Fruit fly (Drosophila melanogaster) Kc167 (cell line): ENCODE data around the gene nan.

Experiments
- Myc ChIP-seq: fragments of >200 bp; optimal IDR thresholded peaks from 2 replicates; lab custom pipeline; 2017; ENCODE audit warnings: missing external identifiers
- Sin3A ChIP-seq: fragments of >200 bp; optimal IDR thresholded peaks from 2 replicates; lab custom pipeline; 2018; ENCODE audit warnings: missing external identifiers
- h ChIP-seq: fragments of >200 bp; optimal IDR thresholded peaks from 3 replicates; lab custom pipeline; 2018; ENCODE audit warnings: missing external identifiers
- insv ChIP-seq: fragments of >200 bp; optimal IDR thresholded peaks from 3 replicates; lab custom pipeline; 2018; ENCODE audit warnings: missing external identifiers
- psq ChIP-seq: fragments of >200 bp; optimal IDR thresholded peaks from 2 replicates; lab custom pipeline; 2017; ENCODE audit warnings: missing external identifiers
- ttk ChIP-seq: sonication (Bioruptor generic); optimal IDR thresholded peaks from 2 replicates; lab custom pipeline; 2017; ENCODE audit warnings: missing external identifiers

nan gene

DNA sequence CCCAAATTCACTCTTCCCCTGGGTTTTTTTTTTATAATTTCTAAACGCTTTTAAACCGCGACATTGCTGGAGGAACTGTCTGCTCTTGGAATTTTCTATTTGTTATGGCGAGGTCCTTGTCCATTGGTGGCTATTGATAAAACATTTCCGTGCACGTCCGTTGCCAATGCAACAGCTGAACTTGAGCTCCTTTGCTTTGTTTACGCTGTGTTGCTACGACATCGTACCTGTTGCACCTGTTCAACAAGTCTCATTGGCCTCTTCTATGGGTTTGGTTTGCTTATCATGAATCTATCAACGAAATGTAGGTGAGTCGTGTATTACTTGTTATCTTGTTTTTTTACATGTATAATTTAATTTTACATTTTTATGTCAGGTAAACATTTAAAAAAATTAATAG lies at the start of gene nan:
Gene nan, minus strand, starts transcription at position 218 of the 400 bp plus-strand sequence.
- TF ChIP-seq Myc (lab: Kevin White, UChicago) = no peak

DNA sequence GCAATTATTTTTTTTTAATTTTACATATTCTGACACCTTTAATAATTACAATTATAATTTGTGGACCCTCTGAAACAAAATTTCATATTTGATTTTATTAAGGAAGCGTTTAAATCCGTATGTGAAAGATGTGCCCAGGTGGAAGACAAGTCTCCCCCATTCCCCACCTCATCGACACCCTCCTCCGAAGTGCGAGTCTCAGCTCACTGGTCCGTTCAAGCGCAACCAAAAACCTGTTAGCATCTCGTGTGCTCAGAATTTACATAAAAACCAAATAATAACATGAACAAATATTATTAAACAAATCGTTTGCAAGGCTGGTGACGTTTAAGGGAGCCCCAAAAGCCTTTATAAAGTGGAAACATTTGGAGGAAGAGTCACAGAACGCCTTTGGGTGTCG lies 46.9 kb upstream of the nan start, which contains the start of gene CG7906:
Gene CG7906, plus strand, starts transcription at position 301 of the 400 bp plus-strand sequence.
- TF ChIP-seq ttk = no peak

DNA sequence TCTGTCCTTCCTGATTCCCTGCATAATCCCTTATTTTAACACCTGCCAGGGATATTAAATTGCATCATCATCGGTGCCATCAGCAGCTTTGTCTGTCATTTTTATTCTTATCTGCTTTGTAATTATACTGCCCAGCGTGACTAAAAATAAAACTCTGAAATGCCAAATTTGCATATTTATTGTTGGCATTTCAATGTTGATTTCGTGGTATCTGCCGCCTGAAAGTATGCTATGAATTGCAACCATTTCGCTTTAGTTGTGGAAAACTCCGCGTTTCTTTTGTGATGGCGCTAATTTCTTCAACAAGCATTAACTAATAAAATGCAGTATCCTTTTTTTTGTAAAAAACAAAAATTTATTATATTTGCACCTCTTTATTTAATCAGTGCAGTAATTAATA lies 46.4 kb upstream of the nan start, which contains the start of gene CG34244:
Gene CG34244, minus strand, starts transcription at position 122 of the 400 bp plus-strand sequence.
- no peak for TF ChIP-seq ttk
- no peak for TF ChIP-seq psq (lab: Kevin White, UChicago)
- TF ChIP-seq Myc (lab: Kevin White, UChicago) = no peak

DNA sequence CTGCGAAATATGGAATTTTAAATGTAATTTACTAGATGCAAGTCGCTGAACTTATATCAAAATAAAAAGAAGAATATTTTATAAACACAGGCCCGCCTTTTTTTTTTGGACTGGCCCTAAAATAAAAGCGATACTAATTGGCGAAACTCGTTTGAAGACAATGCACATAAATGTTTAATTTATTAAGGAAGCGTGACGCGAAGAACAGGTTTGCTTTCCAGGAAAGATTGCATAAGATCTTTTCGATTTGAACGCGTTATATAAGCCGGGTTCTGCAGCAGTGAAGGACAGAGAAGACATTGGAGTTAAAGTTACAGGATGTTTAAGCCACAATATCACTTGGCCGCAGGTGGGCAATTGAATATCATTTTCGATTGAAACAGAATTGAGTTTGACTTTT lies 43.7 kb upstream of the nan start, which contains the start of gene CG7924:
Gene CG7924, plus strand, starts transcription at position 301 of the 400 bp plus-strand sequence.
- TF ChIP-seq psq (lab: Kevin White, UChicago) (no peak), ttk (no peak), h (lab: Kevin White, UChicago) (no peak), insv (lab: Kevin White, UChicago) (no peak), Sin3A (lab: Kevin White, UChicago) (no peak), Myc (lab: Kevin White, UChicago) (no peak)

DNA sequence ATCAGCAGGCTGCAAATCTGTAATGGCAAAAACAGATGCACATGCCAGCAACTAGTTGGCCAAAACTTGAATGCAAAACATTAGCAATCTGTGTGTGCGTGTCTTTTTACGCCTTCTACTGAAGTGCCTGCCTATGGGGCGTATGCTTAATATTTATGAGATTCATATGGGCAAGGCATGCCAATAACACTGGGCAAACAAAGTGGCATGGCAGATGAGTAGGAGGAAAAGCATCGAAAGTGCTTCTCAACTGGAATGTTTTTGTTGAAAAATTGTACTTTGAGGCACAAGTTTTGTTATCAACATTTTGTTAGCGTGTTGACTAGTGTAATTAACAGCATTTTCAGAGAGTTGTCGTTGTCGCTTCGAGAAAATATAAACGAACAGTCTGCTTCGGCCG lies 40.0 kb upstream of the nan start:
- no peak for TF ChIP-seq h (lab: Kevin White, UChicago)
- no peak for TF ChIP-seq Sin3A (lab: Kevin White, UChicago)
- TF ChIP-seq psq (lab: Kevin White, UChicago) = no peak
- no peak for TF ChIP-seq ttk
- TF ChIP-seq Myc (lab: Kevin White, UChicago) = no peak
- no peak for TF ChIP-seq insv (lab: Kevin White, UChicago)

DNA sequence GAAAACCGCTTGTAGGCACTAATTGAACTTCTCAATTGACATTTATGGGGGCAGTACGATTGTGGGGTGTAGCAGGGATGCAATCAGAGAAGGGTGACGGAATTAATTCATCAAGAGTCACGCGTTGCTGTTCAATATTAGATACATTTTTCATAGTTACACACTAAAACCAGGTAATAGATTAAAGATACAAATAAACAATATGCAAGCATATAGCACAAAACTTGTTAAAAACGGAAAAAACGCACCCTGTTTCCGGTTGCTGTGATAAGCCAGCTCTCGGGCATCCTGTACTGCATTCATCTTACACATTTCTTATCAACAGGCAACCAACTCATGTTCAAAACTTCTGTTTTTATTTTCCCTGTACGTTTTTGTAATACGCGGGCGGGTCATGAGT lies 39.6 kb upstream of the nan start:
- TF ChIP-seq Myc (lab: Kevin White, UChicago) = no peak
- TF ChIP-seq insv (lab: Kevin White, UChicago) = no peak
- TF ChIP-seq Sin3A (lab: Kevin White, UChicago) = no peak
- TF ChIP-seq h (lab: Kevin White, UChicago) = no peak

DNA sequence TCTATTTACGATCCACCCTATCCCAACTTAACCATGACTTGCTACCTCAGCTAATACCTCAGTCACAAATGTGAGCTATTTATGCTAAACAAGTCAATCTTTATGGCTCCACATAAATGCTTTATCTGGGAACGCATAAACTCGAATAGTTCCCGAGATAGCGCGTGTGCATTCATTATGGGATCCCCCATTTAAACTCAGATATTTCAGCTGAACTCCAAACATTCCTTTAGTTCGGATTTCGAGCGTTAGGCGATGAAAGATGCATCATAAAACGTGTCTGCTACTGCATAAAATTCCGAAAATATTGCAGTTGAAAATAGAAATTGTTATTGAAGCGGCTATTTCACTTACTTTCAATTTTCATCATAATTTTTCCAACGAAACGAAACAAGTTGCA lies 34.0 kb upstream of the nan start:
- no peak for TF ChIP-seq Sin3A (lab: Kevin White, UChicago)
- TF ChIP-seq ttk = no peak
- TF ChIP-seq h (lab: Kevin White, UChicago) = no peak

DNA sequence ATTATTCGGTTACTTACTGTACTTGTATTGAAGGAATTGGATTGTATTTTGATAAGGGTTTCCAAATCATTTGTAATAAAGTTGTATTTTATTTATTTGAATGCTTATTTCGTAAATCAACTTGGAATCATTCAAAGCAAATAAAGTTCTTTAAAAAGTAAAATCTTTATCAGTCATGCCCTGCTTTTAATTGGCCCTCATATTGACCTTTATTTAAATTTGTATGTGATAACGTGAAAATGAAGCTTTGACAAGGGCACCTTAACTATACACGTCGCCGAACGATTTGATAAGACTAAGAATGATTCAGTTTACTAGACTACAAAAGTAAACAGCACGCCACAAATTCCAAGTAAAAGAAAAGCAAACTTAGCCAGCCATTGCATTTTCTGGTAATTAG lies 32.8 kb upstream of the nan start:
- TF ChIP-seq Sin3A (lab: Kevin White, UChicago) (no peak), h (lab: Kevin White, UChicago) (no peak), Myc (lab: Kevin White, UChicago) (no peak), insv (lab: Kevin White, UChicago) (no peak)

DNA sequence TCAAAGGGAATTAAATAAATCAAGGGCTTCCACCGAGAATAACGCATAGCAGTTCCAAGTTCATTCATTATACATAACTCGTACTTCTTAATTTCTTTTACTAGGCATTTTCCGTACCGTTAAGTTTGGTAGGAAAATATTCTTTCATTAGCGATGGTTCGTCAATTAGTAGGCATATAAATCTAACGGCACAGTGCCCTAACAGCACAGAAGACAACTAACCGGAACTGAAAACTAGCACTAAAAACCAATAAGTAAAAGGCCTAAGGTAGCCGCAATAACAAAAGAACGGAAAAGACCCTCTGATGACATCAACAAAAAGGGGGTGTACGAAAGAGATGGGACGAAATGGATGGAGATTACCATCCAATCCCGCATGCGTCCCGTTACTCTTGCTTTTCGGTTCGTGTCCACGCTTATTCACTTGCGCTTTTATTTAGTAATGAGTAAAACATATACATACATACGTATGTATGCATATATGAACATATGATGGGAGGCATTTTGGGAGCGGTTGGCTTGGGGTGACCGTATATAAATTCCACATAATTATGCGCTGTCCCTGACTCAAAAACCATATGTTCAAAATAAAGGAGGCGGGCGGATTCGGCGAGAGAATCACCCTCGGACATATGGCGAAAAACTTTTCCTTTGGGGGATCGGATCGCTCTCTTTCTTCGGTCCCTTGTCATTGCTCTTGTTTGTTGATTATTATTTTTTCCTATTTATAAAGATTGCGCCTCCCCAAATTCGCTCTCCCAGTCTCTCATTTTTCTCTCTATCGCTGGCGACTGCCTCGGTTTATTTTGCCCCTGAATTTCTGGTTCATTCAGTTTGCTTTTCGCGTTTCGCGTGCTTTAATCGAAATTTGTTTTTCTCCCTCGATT lies 31.4 kb upstream of the nan start:
- no peak for TF ChIP-seq h (lab: Kevin White, UChicago)
- TF ChIP-seq Myc (lab: Kevin White, UChicago) = no peak
- TF ChIP-seq Sin3A (lab: Kevin White, UChicago) = no peak
- no peak for TF ChIP-seq ttk
- no peak for TF ChIP-seq insv (lab: Kevin White, UChicago)
- TF ChIP-seq psq (lab: Kevin White, UChicago) = no peak

DNA sequence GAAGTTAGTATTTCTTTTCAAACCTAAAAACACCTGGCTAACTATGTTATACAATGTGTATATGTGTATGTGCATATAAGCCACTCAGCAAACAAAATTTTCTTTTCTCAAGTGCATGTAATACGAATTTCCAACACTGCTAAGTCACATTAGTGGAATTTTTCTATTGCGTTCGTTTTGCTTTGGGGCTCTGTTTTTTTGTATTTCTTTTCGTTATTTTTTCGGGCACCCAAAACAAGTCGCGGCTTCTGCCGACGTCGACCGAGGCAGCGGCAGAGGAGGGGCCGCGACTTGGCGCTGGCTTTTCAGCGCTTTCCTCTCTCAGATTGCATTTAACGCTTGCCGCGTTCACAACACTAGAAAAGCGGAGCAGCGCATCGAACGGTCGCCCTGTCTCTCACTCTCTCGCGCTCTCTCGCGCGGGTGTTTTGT lies 30.0 kb upstream of the nan start:
- TF ChIP-seq psq (lab: Kevin White, UChicago) (no peak), ttk (no peak), h (lab: Kevin White, UChicago) (no peak), insv (lab: Kevin White, UChicago) (no peak), Sin3A (lab: Kevin White, UChicago) (no peak), Myc (lab: Kevin White, UChicago) (no peak)

DNA sequence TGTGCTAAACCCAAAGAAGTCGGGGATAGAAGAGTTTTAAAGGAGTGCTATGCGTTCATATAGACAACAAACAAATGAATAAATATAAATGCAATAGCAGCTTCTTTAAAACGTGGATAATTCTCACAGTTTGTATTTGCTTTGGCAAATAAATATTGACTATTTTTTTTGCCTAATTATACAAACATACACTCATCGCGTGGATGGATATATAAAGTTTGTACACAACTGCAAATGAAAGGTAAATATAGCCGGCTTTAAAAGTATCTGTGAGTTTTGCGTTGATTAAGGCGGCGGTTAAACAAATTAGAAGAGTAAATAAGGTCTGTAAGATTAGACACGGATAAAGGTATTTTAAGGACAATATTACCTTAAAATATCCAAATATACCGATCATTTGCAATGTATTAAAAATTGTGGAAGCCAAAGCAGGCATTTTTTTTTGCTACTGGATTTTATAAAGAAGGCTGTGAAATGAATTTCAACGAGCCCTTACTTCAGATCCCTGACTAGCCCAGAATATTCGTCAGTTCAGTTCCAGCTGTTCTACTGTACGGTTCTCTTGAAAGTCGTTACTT lies 28.3 kb upstream of the nan start, which contains the start of gene CG7768:
Gene CG7768, plus strand, starts transcription at position 528 of the 578 bp plus-strand sequence.
- TF ChIP-seq insv (lab: Kevin White, UChicago) (no peak), psq (lab: Kevin White, UChicago) (no peak), Sin3A (lab: Kevin White, UChicago) (no peak), ttk (no peak), Myc (lab: Kevin White, UChicago) (no peak), h (lab: Kevin White, UChicago) (no peak)

DNA sequence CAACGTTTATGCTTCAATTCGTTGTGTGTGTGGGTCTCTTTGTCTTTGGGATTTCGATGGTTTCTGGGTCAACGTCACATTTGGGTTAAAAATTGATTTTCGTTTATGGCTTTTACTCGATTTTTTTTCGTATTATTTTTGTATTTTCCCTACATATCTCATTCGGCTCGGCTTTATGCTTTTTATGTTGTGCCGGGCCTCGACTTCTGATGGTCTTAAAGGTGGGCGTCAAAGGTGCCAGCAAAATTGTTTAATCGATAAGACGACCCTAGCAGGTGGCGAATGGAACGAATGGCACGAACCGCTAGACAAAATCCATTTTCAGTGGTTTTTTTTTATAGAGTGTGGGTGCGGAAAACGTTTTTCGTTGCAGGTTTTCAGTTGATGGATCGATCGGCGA lies 26.7 kb upstream of the nan start:
- TF ChIP-seq h (lab: Kevin White, UChicago) (no peak), ttk (no peak), insv (lab: Kevin White, UChicago) (no peak), psq (lab: Kevin White, UChicago) (no peak), Myc (lab: Kevin White, UChicago) (no peak), Sin3A (lab: Kevin White, UChicago) (no peak)
